Worm (Caenorhabditis elegans) whole organism, young adult: ENCODE data around the gene F41F3.3.

ENCODE experiments used
- F57C9.4 ChIP-seq: sonication (generic microtip); optimal IDR thresholded peaks from 2 replicates; lab custom pipeline; 2017; ENCODE audit warnings: mild to moderate bottlenecking, missing genetic modification characterization, missing compliant biosample characterization
- ceh-27 ChIP-seq: fragments of 200-800 bp; sonication (Bioruptor generic); optimal IDR thresholded peaks from 2 replicates; lab custom pipeline; 2018; ENCODE audit warnings: mild to moderate bottlenecking, missing genetic modification characterization, moderate library complexity, missing compliant biosample characterization
- ekl-4 ChIP-seq: fragments of 200-800 bp; sonication (Bioruptor generic); IDR thresholded peaks from 2 replicates; pipeline ENCODE4 v1.3.6; 2022; ENCODE audit warnings: missing genetic modification reagents, missing genetic modification characterization, missing compliant biosample characterization

DNA sequence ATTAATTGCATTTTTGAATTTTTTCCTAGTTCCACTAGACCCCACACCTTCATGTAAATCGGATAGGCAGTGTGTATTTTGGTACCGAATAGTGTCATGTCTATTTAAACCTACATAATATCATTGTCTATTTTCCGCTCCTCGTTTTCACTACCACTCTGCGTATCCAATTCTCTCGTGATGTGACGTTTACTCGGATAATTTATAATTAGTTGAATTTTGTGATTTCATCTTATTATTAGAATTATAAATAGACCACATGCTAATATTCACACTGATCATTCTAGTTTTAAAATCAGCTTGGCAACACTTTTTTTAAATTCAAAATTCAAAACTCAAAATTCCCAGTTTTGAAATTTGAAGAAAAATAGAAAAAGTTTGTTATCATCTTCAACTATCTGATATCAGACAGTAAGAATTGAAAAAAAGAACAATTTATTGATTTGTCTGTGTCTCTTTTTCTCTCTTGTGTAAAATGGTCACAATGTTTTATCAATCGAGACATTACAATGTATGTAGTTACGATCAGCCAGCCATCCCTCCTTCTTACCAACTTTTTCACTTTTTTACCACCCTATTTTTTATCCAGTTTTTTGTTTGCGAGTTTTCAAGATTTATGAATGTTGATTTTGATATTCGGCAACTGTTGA lies 7.4 kb downstream of the F41F3.3 start:
- TF ChIP-seq F57C9.4 (tag; lab: Kevin White, UChicago) = no peak
- no peak for TF ChIP-seq ekl-4 (GFP tag; lab: Robert Waterston, UW)
- TF ChIP-seq ceh-27 (GFP tag; lab: Kevin White, UChicago) = no peak
